Worm (Caenorhabditis elegans) whole organism, L1 larva: ENCODE data around the gene clec-84.

Source experiments
- aha-1 ChIP-seq: fragments of 150-350 bp; optimal IDR thresholded peaks from 2 replicates; lab custom pipeline; 2014; ENCODE audit warnings: missing biosample characterization, missing genetic modification characterization
- alr-1 ChIP-seq: fragments of 200-800 bp; sonication (Bioruptor generic); optimal IDR thresholded peaks from 2 replicates; lab custom pipeline; 2018; ENCODE audit warnings: borderline replicate concordance, mild to moderate bottlenecking, missing genetic modification characterization, missing compliant biosample characterization
- blmp-1 ChIP-seq: fragments of 150-350 bp; optimal IDR thresholded peaks from 2 replicates; lab custom pipeline; 2014; ENCODE audit warnings: missing biosample characterization, missing genetic modification characterization
- ceh-63 ChIP-seq: fragments of 200-800 bp; sonication (Bioruptor generic); optimal IDR thresholded peaks from 2 replicates; lab custom pipeline; 2018; ENCODE audit warnings: mild to moderate bottlenecking, missing genetic modification characterization, missing compliant biosample characterization
- ceh-90 ChIP-seq: sonication (generic microtip); optimal IDR thresholded peaks from 2 replicates; lab custom pipeline; 2016; ENCODE audit warnings: missing genetic modification characterization, missing compliant biosample characterization
- ces-1 ChIP-seq: fragments of 150-350 bp; optimal IDR thresholded peaks from 2 replicates; lab custom pipeline; 2014; ENCODE audit warnings: missing biosample characterization, missing genetic modification reagents, missing genetic modification characterization
- dpl-1 ChIP-seq, 3 experiments: fragments of 150-350 bp in 2 of 3; sonication (generic microtip) in 1 of 3; optimal IDR thresholded peaks; 2 replicates each; lab custom pipeline; 2014 to 2017; ENCODE audit warnings: missing biosample characterization in 3 of 3, missing genetic modification characterization in 3 of 3, missing genetic modification reagents in 3 of 3
- dsc-1 ChIP-seq: sonication (generic microtip); optimal IDR thresholded peaks from 2 replicates; lab custom pipeline; 2016; ENCODE audit warnings: mild to moderate bottlenecking, missing genetic modification characterization, missing compliant biosample characterization
- efl-1 ChIP-seq, 4 experiments: fragments of 150-350 bp; optimal IDR thresholded peaks in 3 of 4; peaks in 1 of 4; 1 replicate in 1 of 4; 2 replicates in 3 of 4; lab custom pipeline; 2014; ENCODE audit warnings: missing biosample characterization in 2 of 4, missing genetic modification characterization in 2 of 4, missing genetic modification reagents in 2 of 4
- elt-2 ChIP-seq: sonication (generic microtip); optimal IDR thresholded peaks from 2 replicates; lab custom pipeline; 2016; ENCODE audit warnings: missing genetic modification characterization, mild to moderate bottlenecking, inconsistent platforms, missing compliant biosample characterization, missing genetic modification reagents
- fkh-10 ChIP-seq: sonication (generic microtip); optimal IDR thresholded peaks from 2 replicates; lab custom pipeline; 2017; ENCODE audit warnings: missing biosample characterization, missing genetic modification reagents, missing genetic modification characterization
- fkh-4 ChIP-seq: sonication (generic microtip); optimal IDR thresholded peaks from 2 replicates; lab custom pipeline; 2016; ENCODE audit warnings: missing compliant biosample characterization, missing genetic modification characterization, borderline replicate concordance
- fkh-8 ChIP-seq: sonication (generic microtip); optimal IDR thresholded peaks from 2 replicates; lab custom pipeline; 2016; ENCODE audit warnings: mild to moderate bottlenecking, missing genetic modification characterization, missing compliant biosample characterization
- grh-1 ChIP-seq: fragments of 200-800 bp; sonication (Bioruptor generic); IDR thresholded peaks from 2 replicates; pipeline ENCODE4 v1.3.6; 2022; ENCODE audit warnings: missing genetic modification reagents, missing genetic modification characterization, missing compliant biosample characterization
- hlh-17 ChIP-seq: fragments of 200-800 bp; sonication (Bioruptor generic); optimal IDR thresholded peaks from 2 replicates; lab custom pipeline; 2018; ENCODE audit warnings: missing genetic modification characterization, mild to moderate bottlenecking, missing compliant biosample characterization, moderate library complexity, borderline replicate concordance
- hpl-2 ChIP-seq: fragments of 150-350 bp; optimal IDR thresholded peaks from 2 replicates; lab custom pipeline; 2014; ENCODE audit warnings: missing biosample characterization, missing genetic modification reagents, missing genetic modification characterization
- lin-14 ChIP-seq: fragments of 200-800 bp; sonication (Bioruptor generic); optimal IDR thresholded peaks from 2 replicates; lab custom pipeline; 2018; ENCODE audit warnings: mild to moderate bottlenecking, missing genetic modification characterization, moderate library complexity, missing compliant biosample characterization
- lin-35 ChIP-seq, 2 experiments: fragments of 150-350 bp; optimal IDR thresholded peaks; 2 replicates each; lab custom pipeline; 2014; ENCODE audit warnings: missing biosample characterization in 2 of 2, missing genetic modification characterization in 2 of 2, missing genetic modification reagents in 2 of 2
- lsy-2 ChIP-seq, 2 experiments: fragments of 150-350 bp; optimal IDR thresholded peaks; 2 replicates each; lab custom pipeline; 2014; ENCODE audit warnings: missing biosample characterization in 2 of 2, missing genetic modification characterization in 2 of 2
- mef-2 ChIP-seq: fragments of 150-350 bp; optimal IDR thresholded peaks from 2 replicates; lab custom pipeline; 2014; ENCODE audit warnings: missing biosample characterization, missing genetic modification characterization
- mep-1 ChIP-seq: fragments of 150-350 bp; optimal IDR thresholded peaks from 2 replicates; lab custom pipeline; 2014; ENCODE audit warnings: missing biosample characterization, missing genetic modification characterization
- nhr-11 ChIP-seq: fragments of 150-350 bp; optimal IDR thresholded peaks from 2 replicates; lab custom pipeline; 2014; ENCODE audit warnings: missing biosample characterization, missing genetic modification characterization
- nhr-20 ChIP-seq: sonication (generic microtip); optimal IDR thresholded peaks from 2 replicates; lab custom pipeline; 2016; ENCODE audit warnings: mild to moderate bottlenecking, missing genetic modification characterization, missing compliant biosample characterization
- nhr-237 ChIP-seq: fragments of 150-350 bp; optimal IDR thresholded peaks from 2 replicates; lab custom pipeline; 2014; ENCODE audit warnings: missing biosample characterization, missing genetic modification characterization
- nhr-47 ChIP-seq: sonication (generic microtip); optimal IDR thresholded peaks from 2 replicates; lab custom pipeline; 2016; ENCODE audit warnings: mild to moderate bottlenecking, missing genetic modification characterization, moderate library complexity, missing compliant biosample characterization
- nhr-76 ChIP-seq: sonication (generic microtip); optimal IDR thresholded peaks from 2 replicates; lab custom pipeline; 2017; ENCODE audit warnings: missing biosample characterization, missing genetic modification characterization
- nhr-77 ChIP-seq: fragments of 150-350 bp; optimal IDR thresholded peaks from 2 replicates; lab custom pipeline; 2014; ENCODE audit warnings: missing biosample characterization, missing genetic modification characterization
- rnt-1 ChIP-seq: sonication (generic microtip); optimal IDR thresholded peaks from 2 replicates; lab custom pipeline; 2016; ENCODE audit warnings: mild to moderate bottlenecking, missing genetic modification characterization, moderate library complexity, missing compliant biosample characterization
- snu-23 ChIP-seq: sonication (generic microtip); optimal IDR thresholded peaks from 2 replicates; lab custom pipeline; 2016; ENCODE audit warnings: missing genetic modification characterization, missing compliant biosample characterization
- sptf-1 ChIP-seq: fragments of 150-350 bp; optimal IDR thresholded peaks from 2 replicates; lab custom pipeline; 2014; ENCODE audit warnings: missing biosample characterization, missing genetic modification characterization
- sup-37 ChIP-seq: fragments of 200-800 bp; sonication (Bioruptor generic); optimal IDR thresholded peaks from 2 replicates; lab custom pipeline; 2018; ENCODE audit warnings: mild to moderate bottlenecking, missing genetic modification characterization, missing compliant biosample characterization
- tbx-2 ChIP-seq: sonication (generic microtip); optimal IDR thresholded peaks from 2 replicates; lab custom pipeline; 2016; ENCODE audit warnings: missing genetic modification characterization, missing compliant biosample characterization
- tlp-1 ChIP-seq: fragments of 150-350 bp; optimal IDR thresholded peaks from 2 replicates; lab custom pipeline; 2014; ENCODE audit warnings: missing biosample characterization, missing genetic modification characterization
- unc-30 ChIP-seq: sonication (generic microtip); optimal IDR thresholded peaks from 2 replicates; lab custom pipeline; 2017; ENCODE audit warnings: missing biosample characterization, missing genetic modification characterization
- unc-62 ChIP-seq: fragments of 150-350 bp; optimal IDR thresholded peaks from 2 replicates; lab custom pipeline; 2014; ENCODE audit warnings: missing biosample characterization, missing genetic modification reagents, missing genetic modification characterization
- unc-86 ChIP-seq: sonication (generic microtip); optimal IDR thresholded peaks from 2 replicates; lab custom pipeline; 2016; ENCODE audit warnings: missing genetic modification characterization, missing compliant biosample characterization
- unc-98 ChIP-seq: fragments of 200-800 bp; sonication (Bioruptor generic); IDR thresholded peaks from 2 replicates; pipeline ENCODE4 v1.3.6; 2022; ENCODE audit warnings: missing genetic modification characterization, missing compliant biosample characterization
- vab-15 ChIP-seq: sonication (generic microtip); optimal IDR thresholded peaks from 2 replicates; lab custom pipeline; 2017; ENCODE audit warnings: missing genotype, mild to moderate bottlenecking, missing genetic modification characterization, missing compliant biosample characterization
- xbp-1 ChIP-seq: sonication (generic microtip); optimal IDR thresholded peaks from 2 replicates; lab custom pipeline; 2016; ENCODE audit warnings: missing genetic modification characterization, missing compliant biosample characterization
- zag-1 ChIP-seq: fragments of 150-350 bp; optimal IDR thresholded peaks from 2 replicates; lab custom pipeline; 2014; ENCODE audit warnings: missing biosample characterization, missing genetic modification characterization
- ztf-11 ChIP-seq, 2 experiments: sonication (generic microtip); optimal IDR thresholded peaks; 2 replicates each; lab custom pipeline; 2016 to 2017; ENCODE audit warnings: missing genetic modification characterization in 2 of 2, missing biosample characterization in 1 of 2, missing compliant biosample characterization in 1 of 2

Gene clec-84

DNA sequence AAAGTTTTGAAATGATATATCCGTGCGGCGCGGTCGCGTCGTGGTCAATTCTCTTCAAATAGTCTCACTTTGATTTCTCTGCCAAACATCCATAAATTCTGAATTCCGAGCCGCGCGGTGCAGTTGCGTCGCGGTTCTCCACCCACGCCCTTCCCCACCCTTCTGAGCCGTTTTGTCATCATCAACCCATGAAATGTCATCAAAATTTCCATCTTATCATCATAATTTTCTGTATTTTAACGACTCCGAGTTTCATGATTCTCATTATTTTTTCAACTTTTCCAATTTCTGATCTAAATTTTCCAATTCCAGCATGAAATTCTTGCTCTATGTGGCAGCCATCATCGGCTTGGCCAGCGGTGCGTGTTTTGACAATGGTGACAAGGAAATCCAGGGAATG lies at the start of gene clec-84:
Gene clec-84 (plus strand): TSS at position 301 of the 400 bp plus-strand sequence.
- TF ChIP-seq dsc-1 (no peak), alr-1 (tag; lab: Kevin White, UChicago) (no peak), unc-98 (GFP tag; lab: Robert Waterston, UW) (no peak), elt-2 (tag; lab: Kevin White, UChicago) (no peak), fkh-8 (tag; lab: Kevin White, UChicago) (no peak), fkh-10 (GFP tag; lab: Kevin White, UChicago) (no peak), xbp-1 (tag; lab: Kevin White, UChicago) (no peak), unc-30 (tag; lab: Kevin White, UChicago) (no peak), lsy-2 (tag; optimal IDR thresholded peaks at IDR 0.05; lab: Kevin White, UChicago) (no peak), nhr-237 (no peak), ceh-90 (tag; lab: Kevin White, UChicago) (no peak), ceh-63 (no peak), nhr-47 (tag; lab: Kevin White, UChicago) (no peak), nhr-77 (tag; lab: Kevin White, UChicago) (no peak), nhr-20 (tag; lab: Kevin White, UChicago) (no peak), hlh-17 (no peak), tlp-1 (tag; lab: Kevin White, UChicago) (no peak), nhr-11 (tag; lab: Kevin White, UChicago) (no peak), unc-62 (GFP tag; lab: Kevin White, UChicago) (no peak)

DNA sequence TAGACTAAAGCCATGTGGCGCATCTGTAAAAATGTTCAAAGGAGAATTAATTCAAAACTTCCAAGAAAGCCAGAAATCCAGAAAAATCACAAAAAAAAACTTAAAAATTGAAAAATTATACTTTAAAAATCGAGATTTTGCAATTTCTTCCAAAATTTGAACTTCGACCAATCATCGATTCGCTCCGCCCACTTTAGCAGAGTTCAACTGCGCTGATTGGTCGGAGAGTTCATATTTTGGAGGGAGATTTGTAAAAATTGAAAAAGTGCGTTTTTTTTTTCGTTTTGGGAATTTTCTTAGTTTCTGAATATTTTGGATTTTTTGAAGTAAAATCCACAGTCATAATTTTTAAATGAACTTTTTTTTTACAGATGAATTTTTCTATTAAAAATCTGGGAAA lies 48.3 kb upstream of the clec-84 start:
- TF ChIP-seq efl-1 (optimal IDR thresholded peaks at IDR 0.05; lab: Kevin White, UChicago) (no peak), efl-1 (GFP tag; optimal IDR thresholded peaks at IDR 0.05 in 1 of 2; lab: Kevin White, UChicago) (peak in 1 of 2 experiments; percentile 25), vab-15 (tag; lab: Kevin White, UChicago) (no peak)

DNA sequence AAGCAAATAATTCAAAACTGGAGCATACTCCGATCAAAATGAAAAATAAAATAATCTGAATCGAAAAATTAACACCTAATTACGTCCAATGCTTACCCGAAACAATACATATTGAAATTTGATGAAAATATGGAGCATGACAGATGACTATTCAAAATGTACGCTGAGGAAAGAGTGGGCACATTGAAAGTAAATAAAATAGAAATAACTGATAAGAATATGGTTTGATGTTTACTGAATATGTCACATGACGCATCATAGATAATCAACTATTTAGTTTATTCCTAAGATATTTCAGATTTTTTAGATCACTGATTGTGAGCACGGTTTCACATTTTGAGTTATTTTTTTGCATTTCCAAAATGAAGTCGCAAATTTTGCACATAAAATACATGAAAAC lies 43.9 kb upstream of the clec-84 start, which contains the start of gene Y54G2A.52:
Gene Y54G2A.52 (minus strand): TSS at position 348 of the 400 bp plus-strand sequence.
- TF ChIP-seq lin-14 (GFP tag; lab: Kevin White, UChicago) (no peak), elt-2 (tag; lab: Kevin White, UChicago) (peak; percentile 63), tbx-2 (tag; lab: Kevin White, UChicago) (no peak), aha-1 (tag; lab: Kevin White, UChicago) (no peak), lin-35 (GFP tag; optimal IDR thresholded peaks at IDR 0.05; lab: Kevin White, UChicago) (peak in 1 of 2 experiments; percentile 38)

DNA sequence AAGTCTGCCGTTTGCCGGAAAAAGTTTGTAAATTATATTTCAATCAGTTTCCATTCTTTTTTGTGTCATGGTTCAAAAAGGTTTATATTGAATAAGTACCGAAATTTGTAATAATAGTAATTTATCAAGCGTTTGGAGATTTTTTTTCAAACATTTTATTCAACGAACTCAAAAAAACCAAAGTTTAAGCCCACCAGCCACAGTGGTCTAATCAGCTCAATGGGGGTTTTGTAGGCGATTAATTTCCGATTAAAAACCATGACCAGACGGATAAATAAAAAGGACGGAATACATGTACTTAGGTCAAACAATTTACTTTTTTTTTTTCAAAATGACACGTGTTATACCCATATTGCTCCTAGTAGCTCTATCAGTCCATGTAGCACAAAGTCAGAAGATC lies 42.9 kb upstream of the clec-84 start, which contains the start of gene Y54G2A.10:
Gene Y54G2A.10 (plus strand): TSS at position 301 of the 400 bp plus-strand sequence.
- no peak for TF ChIP-seq alr-1 (tag; lab: Kevin White, UChicago)
- no peak for TF ChIP-seq sup-37 (GFP tag; lab: Kevin White, UChicago)
- TF ChIP-seq snu-23 (GFP tag; lab: Kevin White, UChicago), result peak; percentile 4

DNA sequence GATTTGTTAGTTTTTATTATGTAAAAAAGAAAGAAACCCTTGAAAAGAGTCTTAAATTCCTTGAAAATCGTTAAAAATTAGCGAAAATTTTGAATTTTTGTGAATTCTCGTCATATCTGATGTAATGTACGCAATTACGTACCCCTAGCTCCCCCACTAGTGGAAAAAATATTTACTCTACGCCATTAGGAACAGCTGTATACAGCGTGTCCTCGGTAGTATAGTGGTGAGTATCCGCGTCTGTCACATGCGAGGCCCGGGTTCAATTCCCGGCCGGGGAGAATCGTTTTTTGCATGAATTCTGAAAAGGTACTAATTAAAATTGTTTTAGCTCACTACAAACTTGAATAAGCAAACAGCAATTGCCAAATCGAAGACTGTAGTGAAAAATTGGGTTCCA lies 42.4 kb upstream of the clec-84 start:
- TF ChIP-seq elt-2 (tag; lab: Kevin White, UChicago) (no peak), nhr-76 (tag; lab: Kevin White, UChicago) (no peak), mef-2 (tag; lab: Kevin White, UChicago) (no peak), efl-1 (optimal IDR thresholded peaks at IDR 0.05; lab: Kevin White, UChicago) (no peak), efl-1 (GFP tag; optimal IDR thresholded peaks at IDR 0.05 in 1 of 2; lab: Kevin White, UChicago) (peak in 1 of 2 experiments; percentile 41), sptf-1 (tag; lab: Kevin White, UChicago) (no peak), zag-1 (tag; lab: Kevin White, UChicago) (no peak), vab-15 (tag; lab: Kevin White, UChicago) (no peak), unc-30 (tag; lab: Kevin White, UChicago) (no peak)

DNA sequence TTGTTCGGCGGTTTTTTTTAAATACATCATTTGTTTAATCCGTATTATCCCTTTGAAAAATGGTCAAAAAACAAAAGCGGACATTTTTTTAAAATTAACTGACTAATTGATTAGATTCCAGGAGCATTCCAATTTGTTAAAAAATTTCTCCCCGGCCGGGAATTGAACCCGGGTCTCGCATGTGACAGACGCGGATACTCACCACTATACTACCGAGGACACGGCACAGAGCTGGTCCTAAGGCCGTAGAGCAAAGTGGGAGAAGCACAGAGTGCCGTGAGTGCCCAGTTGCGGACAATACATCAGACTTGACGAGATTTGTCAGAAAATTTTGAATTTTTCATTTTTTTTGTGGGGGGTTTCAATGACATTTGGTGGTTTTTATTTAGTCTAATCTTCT lies 41.3 kb upstream of the clec-84 start:
- TF ChIP-seq dpl-1 (GFP tag; optimal IDR thresholded peaks at IDR 0.05; lab: Kevin White, UChicago), result no peak
- TF ChIP-seq tlp-1 (tag; lab: Kevin White, UChicago), result no peak
- TF ChIP-seq blmp-1, result no peak
- TF ChIP-seq ztf-11 (tag; optimal IDR thresholded peaks at IDR 0.05; lab: Kevin White, UChicago), result no peak
- no peak for TF ChIP-seq mep-1 (tag; lab: Kevin White, UChicago)
- TF ChIP-seq fkh-10 (GFP tag; lab: Kevin White, UChicago), result no peak
- no peak for TF ChIP-seq zag-1 (tag; lab: Kevin White, UChicago)
- TF ChIP-seq grh-1, result no peak
- TF ChIP-seq rnt-1, result peak; percentile 9
- peak in 1 of 2 experiments; percentile 48 for TF ChIP-seq efl-1 (optimal IDR thresholded peaks at IDR 0.05; lab: Kevin White, UChicago)
- peak in 1 of 2 experiments; percentile 3 for TF ChIP-seq efl-1 (GFP tag; optimal IDR thresholded peaks at IDR 0.05 in 1 of 2; lab: Kevin White, UChicago)
- peak; percentile 4 for TF ChIP-seq hpl-2 (GFP tag; lab: Kevin White, UChicago)
- TF ChIP-seq ces-1 (GFP tag; lab: Kevin White, UChicago), result no peak
- TF ChIP-seq fkh-4, result no peak
- no peak for TF ChIP-seq unc-86
